Worm (Caenorhabditis elegans): Measurements from ENCODE around the gene asp-8.

DNA sequence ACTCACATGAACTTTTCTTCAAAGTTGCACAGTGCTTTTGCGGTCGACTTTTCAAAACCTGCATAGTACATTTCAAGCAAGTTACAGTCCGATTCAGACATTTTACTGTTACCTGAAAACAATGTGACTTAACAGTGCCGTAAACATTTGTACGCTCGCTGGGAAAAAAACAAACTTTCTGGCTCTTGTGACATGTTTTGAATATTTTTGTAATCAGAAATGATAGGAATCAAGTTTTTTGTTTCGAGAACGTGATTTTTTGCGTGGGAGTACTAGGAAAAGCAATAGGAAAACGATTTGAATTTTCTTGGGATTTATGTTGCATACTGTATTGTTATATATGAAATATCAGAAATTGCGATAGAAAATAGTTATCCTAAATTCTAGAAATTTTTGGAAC lies 28.2 kb upstream of the asp-8 start, which contains the start of gene srw-120:
- no peak for TF ChIP-seq pha-4 (tag; optimal IDR thresholded peaks at IDR 0.05)
- TF ChIP-seq elt-3 (tag; optimal IDR thresholded peaks at IDR 0.05) = no peak
- TF ChIP-seq nhr-28 (tag; optimal IDR thresholded peaks at IDR 0.05) = no peak

Data from whole organism, mixed stage, embryonic.